In the genomic region with DNA sequence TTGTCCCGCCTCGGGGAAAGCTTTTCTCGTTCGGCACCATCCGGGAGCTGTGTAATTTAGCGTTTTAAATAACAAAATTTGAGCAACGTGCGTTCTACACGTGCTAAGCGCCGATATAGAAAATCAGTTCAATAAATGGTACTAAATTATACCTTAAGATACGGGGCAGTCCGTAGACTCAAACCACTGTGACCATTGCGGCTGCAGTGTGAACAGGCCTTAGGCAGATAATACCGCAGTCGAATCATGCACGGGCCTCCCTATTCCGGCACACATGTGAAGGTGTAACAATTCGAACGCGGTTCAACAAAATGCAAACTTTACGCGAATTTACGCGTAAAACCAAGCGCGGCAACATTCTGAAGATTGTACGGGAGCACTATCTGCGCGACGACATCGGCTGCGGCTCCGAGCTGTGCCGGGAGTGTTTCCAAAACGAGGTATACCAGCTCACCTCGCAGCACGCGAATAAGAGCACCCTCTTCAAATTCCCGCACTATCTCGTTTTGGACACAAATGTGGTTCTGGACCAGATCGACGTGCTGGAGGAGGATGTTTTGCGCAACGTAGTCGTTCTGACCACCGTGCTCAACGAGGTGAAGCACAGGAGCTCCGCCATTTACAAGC, we compare ENCODE assay signal across 1 fruit fly cellular context.
TF ChIP-seq lines count a peak whose summit lies in the region.

A gene (minus strand): TSS at position 135 of the 627 bp plus-strand sequence.
A gene (plus strand): TSS at position 252 of the 627 bp plus-strand sequence.

TF ChIP-seq in whole organism, embryonic, 481 proteins besides CTCF, POLR2A, EP300 and RAD21 (continued from another document):
- TF ChIP-seq Camta (GFP tag; optimal IDR thresholded peaks at IDR 0.05; lab: Kevin White, UChicago), result no peak
- TF ChIP-seq toy (GFP tag; IDR thresholded peaks at IDR 0.05; lab: Robert Waterston, UW), result 0 out of 2 replicates have a peak, but pooled peaks have one; percentile 10
- TF ChIP-seq C15 (GFP tag; IDR thresholded peaks at IDR 0.05; lab: Robert Waterston, UW), result no peak
- TF ChIP-seq CG17328 (GFP tag; IDR thresholded peaks at IDR 0.05; lab: Robert Waterston, UW), result peak; percentile 46; the same call in 1 of the 2 replicates
- TF ChIP-seq fu2 (GFP tag; optimal IDR thresholded peaks at IDR 0.05; lab: Kevin White, UChicago), result peak; percentile 38
- TF ChIP-seq tin (GFP tag; optimal IDR thresholded peaks at IDR 0.05; lab: Kevin White, UChicago), result peak; percentile 28
- TF ChIP-seq NC2β (GFP tag; optimal IDR thresholded peaks at IDR 0.05; lab: Kevin White, UChicago), result peak; percentile 59
- TF ChIP-seq CG17186 (GFP tag; optimal IDR thresholded peaks at IDR 0.05; lab: Kevin White, UChicago), result peak; percentile 87
- peak; percentile 74; the same call in 2 of the 3 replicates for TF ChIP-seq CG11456 (GFP tag; IDR thresholded peaks at IDR 0.05; lab: Robert Waterston, UW)
- peak; percentile 97 for TF ChIP-seq pzg (GFP tag; optimal IDR thresholded peaks at IDR 0.05; lab: Kevin White, UChicago)
- no peak for TF ChIP-seq luna (GFP tag; optimal IDR thresholded peaks at IDR 0.05; lab: Kevin White, UChicago)
- TF ChIP-seq Jarid2 (GFP tag; optimal IDR thresholded peaks at IDR 0.05; lab: Kevin White, UChicago), result no peak
- peak; percentile 18 for TF ChIP-seq emc (GFP tag; optimal IDR thresholded peaks at IDR 0.05; lab: Kevin White, UChicago)
- TF ChIP-seq chn (GFP tag; optimal IDR thresholded peaks at IDR 0.05; lab: Kevin White, UChicago), result peak; percentile 13
- no peak for TF ChIP-seq CG12942 (GFP tag; optimal IDR thresholded peaks at IDR 0.05; lab: Kevin White, UChicago)
- no peak for TF ChIP-seq crc (GFP tag; optimal IDR thresholded peaks at IDR 0.05; lab: Kevin White, UChicago)
- no peak for TF ChIP-seq HLH3B (GFP tag; IDR thresholded peaks at IDR 0.05; lab: Robert Waterston, UW)
- TF ChIP-seq PHDP (tag; optimal IDR thresholded peaks at IDR 0.05; lab: Kevin White, UChicago), result no peak
- TF ChIP-seq CG4617 (GFP tag; optimal IDR thresholded peaks at IDR 0.05; lab: Kevin White, UChicago; ENCODE audit: borderline replicate concordance), result peak; percentile 96
- TF ChIP-seq Six4 (GFP tag; optimal IDR thresholded peaks at IDR 0.05; lab: Kevin White, UChicago), result no peak
- TF ChIP-seq prd (optimal IDR thresholded peaks at IDR 0.05; lab: Kevin White, UChicago), result no peak
- peak; percentile 49; the same call in 1 of the 3 replicates for TF ChIP-seq prd (GFP tag; IDR thresholded peaks at IDR 0.05; lab: Robert Waterston, UW)
- peak; percentile 15 for TF ChIP-seq Hr3 (GFP tag; optimal IDR thresholded peaks at IDR 0.05; lab: Kevin White, UChicago)
- no peak for TF ChIP-seq Gsc (GFP tag; IDR thresholded peaks at IDR 0.05; lab: Robert Waterston, UW)
- peak; percentile 30; the same call in 1 of the 2 replicates for TF ChIP-seq CG14441 (GFP tag; IDR thresholded peaks at IDR 0.05; lab: Robert Waterston, UW)
- peak; percentile 7 for TF ChIP-seq CG8089 (GFP tag; optimal IDR thresholded peaks at IDR 0.05; lab: Kevin White, UChicago)
- 0 out of 2 replicates have a peak, but pooled peaks have one; percentile 22 for TF ChIP-seq E2f1 (GFP tag; IDR thresholded peaks at IDR 0.05; lab: Robert Waterston, UW)
- peak in 1 of 2 experiments; percentile 24 for TF ChIP-seq chif (GFP tag; optimal IDR thresholded peaks at IDR 0.05; lab: Kevin White, UChicago)
- TF ChIP-seq sob (GFP tag; IDR thresholded peaks at IDR 0.05; lab: Robert Waterston, UW), result peak; percentile 77
- TF ChIP-seq nmo (GFP tag; optimal IDR thresholded peaks at IDR 0.05; lab: Kevin White, UChicago), result peak; percentile 66
- peak; percentile 38 for TF ChIP-seq shn (GFP tag; optimal IDR thresholded peaks at IDR 0.05; lab: Kevin White, UChicago)
- TF ChIP-seq CG13123 (GFP tag; optimal IDR thresholded peaks at IDR 0.05; lab: Kevin White, UChicago), result no peak
- peak; percentile 29 for TF ChIP-seq bigmax (GFP tag; optimal IDR thresholded peaks at IDR 0.05; lab: Kevin White, UChicago)
- no peak for TF ChIP-seq CG4707 (GFP tag; optimal IDR thresholded peaks at IDR 0.05; lab: Kevin White, UChicago)
- TF ChIP-seq pfk (GFP tag; optimal IDR thresholded peaks at IDR 0.05; lab: Kevin White, UChicago), result peak; percentile 6
- no peak for TF ChIP-seq lov (optimal IDR thresholded peaks at IDR 0.05; lab: Kevin White, UChicago)
- 0 out of 3 replicates have a peak, but pooled peaks have one; percentile 4 for TF ChIP-seq lov (GFP tag; IDR thresholded peaks at IDR 0.05; lab: Robert Waterston, UW)
- TF ChIP-seq CG8944 (GFP tag; optimal IDR thresholded peaks at IDR 0.05; lab: Kevin White, UChicago), result peak; percentile 22
- peak; percentile 45; the same call in 1 of the 2 replicates for TF ChIP-seq Ptx1 (GFP tag; IDR thresholded peaks at IDR 0.05; lab: Robert Waterston, UW)
- TF ChIP-seq ase (GFP tag; IDR thresholded peaks at IDR 0.05; lab: Robert Waterston, UW), result 0 out of 3 replicates have a peak, but pooled peaks have one; percentile 49
- peak; percentile 22 for TF ChIP-seq CG12155 (GFP tag; optimal IDR thresholded peaks at IDR 0.05; lab: Kevin White, UChicago)
- peak; percentile 44 for TF ChIP-seq chm (GFP tag; IDR thresholded peaks at IDR 0.05; lab: Robert Waterston, UW)
- TF ChIP-seq CG7556 (GFP tag; optimal IDR thresholded peaks at IDR 0.05; lab: Kevin White, UChicago), result no peak
- TF ChIP-seq H15 (GFP tag; IDR thresholded peaks at IDR 0.05; lab: Robert Waterston, UW), result 0 out of 3 replicates have a peak, but pooled peaks have one; percentile 35
- no peak for TF ChIP-seq Awh (GFP tag; IDR thresholded peaks at IDR 0.05; lab: Robert Waterston, UW)
- TF ChIP-seq chinmo (GFP tag; IDR thresholded peaks at IDR 0.05; lab: Robert Waterston, UW; ENCODE audit: partially characterized antibody), result 0 out of 4 replicates have a peak, but pooled peaks have one; percentile 30
- TF ChIP-seq sisA (GFP tag; IDR thresholded peaks at IDR 0.05; lab: Robert Waterston, UW), result peak; percentile 57
- peak; percentile 95 for TF ChIP-seq Max (GFP tag; optimal IDR thresholded peaks at IDR 0.05; lab: Kevin White, UChicago)
- no peak for TF ChIP-seq CG2678 (tag; optimal IDR thresholded peaks at IDR 0.05; lab: Kevin White, UChicago)
- peak; percentile 81 for TF ChIP-seq Sin3A (optimal IDR thresholded peaks at IDR 0.05; lab: Kevin White, UChicago)
- TF ChIP-seq phol (tag; optimal IDR thresholded peaks at IDR 0.05; lab: Kevin White, UChicago), result peak; percentile 74
- TF ChIP-seq CG6254 (GFP tag; optimal IDR thresholded peaks at IDR 0.05; lab: Kevin White, UChicago), result peak; percentile 98
- peak; percentile 52 for TF ChIP-seq sens-2 (GFP tag; IDR thresholded peaks at IDR 0.05; lab: Robert Waterston, UW)
- TF ChIP-seq TFAM (GFP tag; optimal IDR thresholded peaks at IDR 0.05; lab: Kevin White, UChicago), result no peak
- no peak for TF ChIP-seq CG11696 (GFP tag; IDR thresholded peaks at IDR 0.05; lab: Robert Waterston, UW)
- TF ChIP-seq CG5953 (GFP tag; IDR thresholded peaks at IDR 0.05; lab: Robert Waterston, UW), result peak; percentile 17; the same call in 1 of the 2 replicates
- TF ChIP-seq trh (GFP tag; optimal IDR thresholded peaks at IDR 0.05; lab: Kevin White, UChicago), result no peak
- peak; percentile 94 for TF ChIP-seq CG30020 (tag; optimal IDR thresholded peaks at IDR 0.05; lab: Kevin White, UChicago)
- TF ChIP-seq Sry-β (GFP tag; optimal IDR thresholded peaks at IDR 0.05; lab: Kevin White, UChicago), result no peak
- TF ChIP-seq hkb (optimal IDR thresholded peaks at IDR 0.05; lab: Kevin White, UChicago), result peak; percentile 8
- no peak for TF ChIP-seq hkb (GFP tag; IDR thresholded peaks at IDR 0.05; lab: Robert Waterston, UW)
- TF ChIP-seq GATAe (GFP tag; conservative IDR thresholded peaks at IDR 0.05; lab: Robert Waterston, UW), result peak; percentile 85
- no peak for TF ChIP-seq CG7963 (GFP tag; IDR thresholded peaks at IDR 0.05; lab: Robert Waterston, UW; ENCODE audit: partially characterized antibody)
- TF ChIP-seq CG7928 (GFP tag; optimal IDR thresholded peaks at IDR 0.05; lab: Kevin White, UChicago), result no peak
- TF ChIP-seq CG1603 (tag; optimal IDR thresholded peaks at IDR 0.05; lab: Kevin White, UChicago), result peak; percentile 94
- peak; percentile 44 for TF ChIP-seq CG9817 (tag; optimal IDR thresholded peaks at IDR 0.05; lab: Kevin White, UChicago)
- TF ChIP-seq al (GFP tag; IDR thresholded peaks at IDR 0.05; lab: Robert Waterston, UW), result 0 out of 2 replicates have a peak, but pooled peaks have one; percentile 10
- no peak for TF ChIP-seq slp2 (GFP tag; optimal IDR thresholded peaks at IDR 0.05; lab: Kevin White, UChicago)
- TF ChIP-seq amos (GFP tag; IDR thresholded peaks at IDR 0.05; lab: Robert Waterston, UW; ENCODE audit: partially characterized antibody), result peak; percentile 58
- TF ChIP-seq pum (GFP tag; optimal IDR thresholded peaks at IDR 0.05; lab: Kevin White, UChicago), result no peak
- peak; percentile 69 for TF ChIP-seq pita (GFP tag; optimal IDR thresholded peaks at IDR 0.05; lab: Kevin White, UChicago)
- TF ChIP-seq CG10654 (GFP tag; optimal IDR thresholded peaks at IDR 0.05; lab: Kevin White, UChicago), result no peak
- TF ChIP-seq Dbx (GFP tag; IDR thresholded peaks at IDR 0.05; lab: Robert Waterston, UW), result peak; percentile 59; the same call in 1 of the 3 replicates
- TF ChIP-seq Dll (GFP tag; IDR thresholded peaks at IDR 0.05; lab: Robert Waterston, UW; ENCODE audit: partially characterized antibody), result 0 out of 4 replicates have a peak, but pooled peaks have one; percentile 17
- TF ChIP-seq NFAT (GFP tag; IDR thresholded peaks at IDR 0.05; lab: Robert Waterston, UW), result peak; percentile 79
- TF ChIP-seq fd102C (GFP tag; optimal IDR thresholded peaks at IDR 0.05; lab: Kevin White, UChicago), result no peak
- peak; percentile 45 for TF ChIP-seq Dip3 (GFP tag; optimal IDR thresholded peaks at IDR 0.05; lab: Kevin White, UChicago)
- TF ChIP-seq Scr (GFP tag; IDR thresholded peaks at IDR 0.05; lab: Robert Waterston, UW; ENCODE audit: partially characterized antibody), result peak; percentile 8; the same call in 1 of the 2 replicates
- no peak for TF ChIP-seq CG3838 (GFP tag; optimal IDR thresholded peaks at IDR 0.05; lab: Kevin White, UChicago)
- peak; percentile 39; the same call in 1 of the 2 replicates for TF ChIP-seq unc-4 (GFP tag; IDR thresholded peaks at IDR 0.05; lab: Robert Waterston, UW; ENCODE audit: partially characterized antibody)
- TF ChIP-seq MBD-R2 (GFP tag; IDR thresholded peaks at IDR 0.05; lab: Robert Waterston, UW), result peak; percentile 99
- peak; percentile 78 for TF ChIP-seq row (GFP tag; IDR thresholded peaks at IDR 0.05; lab: Robert Waterston, UW)
- TF ChIP-seq Sry-δ (GFP tag; optimal IDR thresholded peaks at IDR 0.05; lab: Kevin White, UChicago), result peak; percentile 65
- peak; percentile 32; the same call in 1 of the 2 replicates for TF ChIP-seq Ada2b (GFP tag; IDR thresholded peaks at IDR 0.05; lab: Robert Waterston, UW)
- TF ChIP-seq HmgD (GFP tag; optimal IDR thresholded peaks at IDR 0.05; lab: Kevin White, UChicago), result peak; percentile 91
- TF ChIP-seq bbx (GFP tag; IDR thresholded peaks at IDR 0.05; lab: Robert Waterston, UW; ENCODE audit: partially characterized antibody), result peak; percentile 58; the same call in 1 of the 2 replicates
- peak; percentile 36; the same call in 1 of the 3 replicates for TF ChIP-seq CG16813 (GFP tag; IDR thresholded peaks at IDR 0.05; lab: Robert Waterston, UW; ENCODE audit: partially characterized antibody)
- no peak for TF ChIP-seq danr (GFP tag; IDR thresholded peaks at IDR 0.05; lab: Robert Waterston, UW)
- peak; percentile 28; the same call in 1 of the 2 replicates for TF ChIP-seq Xrp1 (GFP tag; IDR thresholded peaks at IDR 0.05; lab: Robert Waterston, UW)
- TF ChIP-seq maf-S (GFP tag; optimal IDR thresholded peaks at IDR 0.05; lab: Kevin White, UChicago), result peak; percentile 41
- no peak for TF ChIP-seq CG1529 (GFP tag; optimal IDR thresholded peaks at IDR 0.05; lab: Kevin White, UChicago)
- TF ChIP-seq CHES-1-like (GFP tag; optimal IDR thresholded peaks at IDR 0.05; lab: Kevin White, UChicago), result peak; percentile 60
- TF ChIP-seq CG34422 (GFP tag; IDR thresholded peaks at IDR 0.05; lab: Robert Waterston, UW), result peak; percentile 89
- TF ChIP-seq HLH4C (GFP tag; IDR thresholded peaks at IDR 0.05; lab: Robert Waterston, UW; ENCODE audit: partially characterized antibody), result peak; percentile 58; the same call in 2 of the 3 replicates
